Worm (Caenorhabditis elegans) whole organism, L3 larva: ENCODE results near the gene C05D9.4.

Experiments used
- R02D3.7 ChIP-seq: fragments of 150-350 bp; optimal IDR thresholded peaks from 2 replicates; lab custom pipeline; 2014; ENCODE audit warnings: missing biosample characterization, missing genetic modification characterization
- ZK546.5 ChIP-seq: sonication (generic microtip); optimal IDR thresholded peaks from 2 replicates; lab custom pipeline; 2017; ENCODE audit warnings: missing biosample characterization, missing genetic modification characterization
- aly-2 ChIP-seq: fragments of 150-350 bp; optimal IDR thresholded peaks from 2 replicates; lab custom pipeline; 2014; ENCODE audit warnings: missing biosample characterization, missing genetic modification characterization
- ama-1 ChIP-seq: fragments of 150-350 bp; optimal IDR thresholded peaks from 2 replicates; lab custom pipeline; 2018
- ceh-16 ChIP-seq: sonication (generic microtip); optimal IDR thresholded peaks from 2 replicates; lab custom pipeline; 2017; ENCODE audit warnings: missing biosample characterization, missing genetic modification characterization
- ceh-28 ChIP-seq: fragments of 150-350 bp; optimal IDR thresholded peaks from 2 replicates; lab custom pipeline; 2014; ENCODE audit warnings: missing biosample characterization, missing genetic modification reagents, missing genetic modification characterization
- ceh-82 ChIP-seq: fragments of 150-350 bp; optimal IDR thresholded peaks from 2 replicates; lab custom pipeline; 2014; ENCODE audit warnings: missing biosample characterization, missing genetic modification characterization
- ceh-9 ChIP-seq: sonication (generic microtip); optimal IDR thresholded peaks from 2 replicates; lab custom pipeline; 2018; ENCODE audit warnings: missing biosample characterization, missing genetic modification characterization
- daf-12 ChIP-seq: fragments of 150-350 bp; optimal IDR thresholded peaks from 2 replicates; lab custom pipeline; 2014; ENCODE audit warnings: missing biosample characterization, missing genetic modification reagents, missing genetic modification characterization
- egl-5 ChIP-seq: fragments of 150-350 bp; optimal IDR thresholded peaks from 2 replicates; lab custom pipeline; 2017; ENCODE audit warnings: missing biosample characterization, missing genetic modification reagents, missing genetic modification characterization, inconsistent platforms
- elt-1 ChIP-seq: fragments of 150-350 bp; optimal IDR thresholded peaks from 2 replicates; lab custom pipeline; 2014; ENCODE audit warnings: missing biosample characterization, missing genetic modification characterization
- elt-2 ChIP-seq: sonication (generic microtip); optimal IDR thresholded peaks from 2 replicates; lab custom pipeline; 2016; ENCODE audit warnings: missing genetic modification reagents, mild to moderate bottlenecking, missing genetic modification characterization, missing compliant biosample characterization
- elt-3 ChIP-seq, 3 experiments: fragments of 150-350 bp in 1 of 3; sonication (generic microtip) in 2 of 3; optimal IDR thresholded peaks; 2 replicates in 2 of 3; 4 replicates in 1 of 3; lab custom pipeline; 2014 to 2017; ENCODE audit warnings: missing biosample characterization in 3 of 3, missing genetic modification characterization in 3 of 3
- eor-1 ChIP-seq, 2 experiments: fragments of 150-350 bp; optimal IDR thresholded peaks; 2 replicates each; lab custom pipeline; 2014 to 2018; ENCODE audit warnings: missing biosample characterization in 2 of 2, missing genetic modification characterization in 2 of 2
- fkh-10 ChIP-seq: sonication (generic microtip); optimal IDR thresholded peaks from 2 replicates; lab custom pipeline; 2017; ENCODE audit warnings: missing biosample characterization, missing genetic modification reagents, missing genetic modification characterization
- fkh-2 ChIP-seq: fragments of 150-350 bp; optimal IDR thresholded peaks from 2 replicates; lab custom pipeline; 2014; ENCODE audit warnings: missing biosample characterization, missing genetic modification reagents, missing genetic modification characterization
- fos-1 ChIP-seq: fragments of 150-350 bp; optimal IDR thresholded peaks from 2 replicates; lab custom pipeline; 2014; ENCODE audit warnings: missing biosample characterization, missing genetic modification characterization
- hmg-11 ChIP-seq: sonication (generic microtip); optimal IDR thresholded peaks from 2 replicates; lab custom pipeline; 2016; ENCODE audit warnings: missing genetic modification characterization, missing compliant biosample characterization
- jun-1 ChIP-seq: fragments of 150-350 bp; optimal IDR thresholded peaks from 2 replicates; lab custom pipeline; 2014; ENCODE audit warnings: missing biosample characterization, missing genetic modification reagents, missing genetic modification characterization
- lin-15B ChIP-seq: fragments of 150-350 bp; optimal IDR thresholded peaks from 2 replicates; lab custom pipeline; 2014; ENCODE audit warnings: missing biosample characterization, missing genetic modification characterization
- lin-39 ChIP-seq: fragments of 150-350 bp; optimal IDR thresholded peaks from 2 replicates; lab custom pipeline; 2018; ENCODE audit warnings: missing biosample characterization, missing genetic modification reagents, missing genetic modification characterization
- lsy-12 ChIP-seq: sonication (generic microtip); optimal IDR thresholded peaks from 2 replicates; lab custom pipeline; 2016; ENCODE audit warnings: mild to moderate bottlenecking, missing genetic modification characterization, missing compliant biosample characterization
- mml-1 ChIP-seq: fragments of 150-350 bp; sonication (generic microtip); optimal IDR thresholded peaks from 3 replicates; lab custom pipeline; 2014; ENCODE audit warnings: missing biosample characterization, missing genetic modification characterization
- nfya-1 ChIP-seq: sonication (generic microtip); optimal IDR thresholded peaks from 2 replicates; lab custom pipeline; 2017; ENCODE audit warnings: missing genetic modification characterization, mild to moderate bottlenecking, missing compliant biosample characterization, antibody characterized with exemption, moderate library complexity; ENCODE audit not compliant: insufficient read depth
- nhr-12 ChIP-seq: fragments of 150-350 bp; optimal IDR thresholded peaks from 2 replicates; lab custom pipeline; 2014; ENCODE audit warnings: missing biosample characterization, missing genetic modification characterization
- nhr-23 ChIP-seq: fragments of 150-350 bp; optimal IDR thresholded peaks from 2 replicates; lab custom pipeline; 2014; ENCODE audit warnings: missing biosample characterization, missing genetic modification reagents, missing genetic modification characterization
- nhr-25 ChIP-seq: sonication (generic microtip); optimal IDR thresholded peaks from 2 replicates; lab custom pipeline; 2017; ENCODE audit warnings: missing biosample characterization, missing genetic modification characterization
- nhr-28 ChIP-seq: fragments of 150-350 bp; optimal IDR thresholded peaks from 2 replicates; lab custom pipeline; 2014; ENCODE audit warnings: missing biosample characterization, missing genetic modification characterization
- nhr-43 ChIP-seq: sonication (generic microtip); optimal IDR thresholded peaks from 2 replicates; lab custom pipeline; 2016; ENCODE audit warnings: mild to moderate bottlenecking, missing genetic modification characterization, missing compliant biosample characterization; ENCODE audit not compliant: poor library complexity, severe bottlenecking
- nhr-67 ChIP-seq: fragments of 150-350 bp; optimal IDR thresholded peaks from 2 replicates; lab custom pipeline; 2014; ENCODE audit warnings: missing biosample characterization, missing genetic modification characterization
- nhr-76 ChIP-seq: fragments of 150-350 bp; sonication (generic microtip); optimal IDR thresholded peaks from 5 replicates; lab custom pipeline; 2014; ENCODE audit warnings: missing biosample characterization, missing genetic modification characterization
- nhr-77 ChIP-seq: fragments of 150-350 bp; optimal IDR thresholded peaks from 2 replicates; lab custom pipeline; 2014; ENCODE audit warnings: missing biosample characterization, missing genetic modification characterization
- pha-4 ChIP-seq: fragments of 150-350 bp; optimal IDR thresholded peaks from 2 replicates; lab custom pipeline; 2014; ENCODE audit warnings: missing biosample characterization, missing genetic modification reagents, missing genetic modification characterization
- pqm-1 ChIP-seq: fragments of 150-350 bp; optimal IDR thresholded peaks from 2 replicates; lab custom pipeline; 2017; ENCODE audit warnings: missing biosample characterization, missing genetic modification characterization, inconsistent platforms
- sea-2 ChIP-seq: fragments of 150-350 bp; sonication (generic microtip); optimal IDR thresholded peaks from 4 replicates; lab custom pipeline; 2014; ENCODE audit warnings: missing biosample characterization, missing genetic modification reagents, missing genetic modification characterization
- skn-1 ChIP-seq: fragments of 150-350 bp; optimal IDR thresholded peaks from 2 replicates; lab custom pipeline; 2014; ENCODE audit warnings: missing biosample characterization, missing genetic modification characterization
- unc-39 ChIP-seq: sonication (generic microtip); optimal IDR thresholded peaks from 4 replicates; lab custom pipeline; 2017; ENCODE audit warnings: missing biosample characterization, missing genetic modification characterization
- unc-62 ChIP-seq: fragments of 150-350 bp; sonication (generic microtip); optimal IDR thresholded peaks from 4 replicates; lab custom pipeline; 2014; ENCODE audit warnings: missing biosample characterization, missing genetic modification reagents, missing genetic modification characterization
- zag-1 ChIP-seq: fragments of 150-350 bp; optimal IDR thresholded peaks from 2 replicates; lab custom pipeline; 2014; ENCODE audit warnings: missing biosample characterization, missing genetic modification characterization
- ztf-11 ChIP-seq: fragments of 150-350 bp; optimal IDR thresholded peaks from 2 replicates; lab custom pipeline; 2014; ENCODE audit warnings: missing biosample characterization, missing genetic modification characterization
- ztf-4 ChIP-seq: fragments of 150-350 bp; optimal IDR thresholded peaks from 2 replicates; lab custom pipeline; 2014; ENCODE audit warnings: missing biosample characterization, missing genetic modification characterization

Gene C05D9.4

DNA sequence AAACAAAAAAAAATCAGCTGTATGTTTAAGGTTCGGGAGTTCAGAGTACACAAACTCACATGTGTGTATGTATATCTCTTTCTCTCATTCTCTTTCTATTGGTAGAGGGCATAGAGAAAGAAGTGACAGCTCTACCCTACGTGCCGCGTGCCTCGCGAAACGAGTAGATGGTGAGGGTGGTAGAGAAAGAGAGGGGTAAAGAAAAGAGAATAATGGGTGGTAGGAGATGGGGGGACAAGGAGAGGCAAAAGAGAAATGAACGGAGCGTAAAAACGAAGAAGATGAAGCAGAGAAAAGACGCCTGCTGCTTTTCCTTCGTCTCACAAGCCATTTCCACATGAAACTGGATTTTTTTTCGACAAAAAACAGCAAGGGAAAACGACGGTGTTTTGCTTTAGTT lies 14.7 kb upstream of the C05D9.4 start (continued):
- TF ChIP-seq unc-62 (peak; percentile 99), aly-2 (tag; lab: Kevin White, UChicago) (no peak), sea-2 (GFP tag; lab: Kevin White, UChicago) (no peak), nhr-77 (peak; percentile 23)

- no peak for TF ChIP-seq nhr-12
- TF ChIP-seq aly-2 (tag; lab: Kevin White, UChicago), result no peak
- TF ChIP-seq jun-1 (tag; lab: Kevin White, UChicago), result no peak
- TF ChIP-seq elt-2 (tag; lab: Kevin White, UChicago), result peak; percentile 18
- TF ChIP-seq eor-1 (tag; optimal IDR thresholded peaks at IDR 0.05; lab: Kevin White, UChicago), result no peak
- TF ChIP-seq ceh-28, result no peak
- TF ChIP-seq nhr-23, result no peak
- TF ChIP-seq fos-1 (tag; lab: Kevin White, UChicago), result no peak
- TF ChIP-seq pqm-1 (tag; lab: Kevin White, UChicago), result peak; percentile 12
- no peak for TF ChIP-seq ceh-16 (tag; lab: Kevin White, UChicago)
- no peak for TF ChIP-seq fkh-10 (GFP tag; lab: Kevin White, UChicago)
- TF ChIP-seq zag-1 (tag; lab: Kevin White, UChicago), result no peak
- no peak for TF ChIP-seq nhr-25 (tag; lab: Kevin White, UChicago)
- TF ChIP-seq unc-39 (tag; lab: Kevin White, UChicago), result no peak
- TF ChIP-seq unc-62, result no peak
- TF ChIP-seq pha-4 (tag; lab: Kevin White, UChicago), result peak; percentile 56
- no peak for TF ChIP-seq elt-1 (tag; lab: Kevin White, UChicago)
- no peak for TF ChIP-seq nhr-77
Observed at ce11 chrX:1094332-1094731, 13.5 kb upstream of the C05D9.4 start.

ce11 chrX:1096808-1097207 lies 11.1 kb upstream of the C05D9.4 start, which contains the start of the genes pigx-1 and rme-6:
TSS of gene pigx-1 (minus strand) at chrX:1097013.
TSS of gene rme-6 (plus strand) at chrX:1097152.
- TF ChIP-seq ceh-82 (tag; lab: Kevin White, UChicago), result no peak
- peak; percentile 29 for TF ChIP-seq nfya-1 (tag; lab: Kevin White, UChicago)
- TF ChIP-seq pha-4 (tag; lab: Kevin White, UChicago), result peak; percentile 31
- peak; percentile 88 for TF ChIP-seq hmg-11 (tag; lab: Kevin White, UChicago)

DNA sequence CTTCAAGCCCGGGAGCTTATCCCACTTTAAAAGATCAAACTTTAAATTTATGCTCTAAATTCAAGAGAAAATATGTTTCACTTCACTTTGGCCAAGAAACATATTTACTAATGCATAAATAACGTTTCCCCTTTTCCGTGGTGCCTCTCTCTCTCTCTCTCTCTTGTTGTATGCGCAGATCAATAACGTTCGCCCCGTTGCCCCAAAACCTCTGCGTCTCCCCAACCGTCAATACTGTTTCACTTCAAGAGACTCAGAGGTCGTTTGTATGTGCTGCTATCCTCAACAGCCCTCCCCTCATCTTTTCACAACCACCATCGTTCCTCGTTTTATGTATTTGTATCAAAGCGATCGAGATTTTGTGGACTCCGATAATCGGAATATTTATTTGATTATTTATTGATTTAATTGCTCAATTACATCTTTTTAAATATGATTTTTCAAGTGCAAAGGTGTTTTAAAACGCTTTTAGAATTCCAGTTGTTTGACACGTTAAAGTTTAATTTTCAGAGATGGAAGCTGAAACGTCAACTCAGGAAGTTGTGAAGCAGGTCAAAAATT lies 4.1 kb upstream of the C05D9.4 start, which contains the start of gene ife-4:
Gene ife-4, plus strand, starts transcription at position 511 of the 561 bp plus-strand sequence.
- no peak for TF ChIP-seq nhr-43 (tag; lab: Kevin White, UChicago)
- no peak for TF ChIP-seq daf-12
- TF ChIP-seq nhr-12, result no peak
- TF ChIP-seq aly-2 (tag; lab: Kevin White, UChicago), result no peak
- no peak for TF ChIP-seq sea-2 (GFP tag; lab: Kevin White, UChicago)
- TF ChIP-seq lin-15B (tag; lab: Kevin White, UChicago), result peak; percentile 6
- peak; percentile 78 for TF ChIP-seq lin-39 (tag; lab: Kevin White, UChicago)
- no peak for TF ChIP-seq ztf-11 (tag; lab: Kevin White, UChicago)
- TF ChIP-seq ceh-82 (tag; lab: Kevin White, UChicago), result no peak
- TF ChIP-seq ceh-9 (tag; lab: Kevin White, UChicago), result no peak
- no peak for TF ChIP-seq unc-62
- TF ChIP-seq hmg-11 (tag; lab: Kevin White, UChicago), result peak; percentile 78
- no peak for TF ChIP-seq elt-1 (tag; lab: Kevin White, UChicago)
- TF ChIP-seq fkh-2, result no peak
- no peak for TF ChIP-seq fos-1 (tag; lab: Kevin White, UChicago)
- TF ChIP-seq jun-1 (tag; lab: Kevin White, UChicago), result no peak
- no peak for TF ChIP-seq ama-1 (lab: Kevin White, UChicago)
- no peak for TF ChIP-seq elt-3 (tag; optimal IDR thresholded peaks at IDR 0.05; lab: Kevin White, UChicago)
- TF ChIP-seq nhr-67 (tag; lab: Kevin White, UChicago), result no peak
- no peak for TF ChIP-seq mml-1 (tag; lab: Kevin White, UChicago)
- no peak for TF ChIP-seq nhr-77
- TF ChIP-seq pqm-1 (tag; lab: Kevin White, UChicago), result no peak
- no peak for TF ChIP-seq nhr-28 (tag; lab: Kevin White, UChicago)
- no peak for TF ChIP-seq R02D3.7 (tag; lab: Kevin White, UChicago)
- TF ChIP-seq elt-2 (tag; lab: Kevin White, UChicago), result no peak
- TF ChIP-seq lsy-12 (tag; lab: Kevin White, UChicago), result no peak
- TF ChIP-seq egl-5 (tag; lab: Kevin White, UChicago), result peak; percentile 94
- TF ChIP-seq nhr-76 (tag; lab: Kevin White, UChicago), result no peak
- TF ChIP-seq eor-1 (tag; optimal IDR thresholded peaks at IDR 0.05; lab: Kevin White, UChicago), result no peak
- TF ChIP-seq ZK546.5, result no peak
- TF ChIP-seq ceh-28, result peak; percentile 67
- TF ChIP-seq pha-4 (tag; lab: Kevin White, UChicago), result peak; percentile 58
- no peak for TF ChIP-seq skn-1 (tag; lab: Kevin White, UChicago)
- TF ChIP-seq ztf-4, result no peak
- TF ChIP-seq fkh-10 (GFP tag; lab: Kevin White, UChicago), result no peak
- TF ChIP-seq nfya-1 (tag; lab: Kevin White, UChicago), result peak; percentile 56
- TF ChIP-seq nhr-25 (tag; lab: Kevin White, UChicago), result no peak
- TF ChIP-seq, all 47 proteins: peak for 7
